Worm (Caenorhabditis elegans): ENCODE measurements around the gene T13C5.10.

ce11 chrX:6167376-6167775 is 20.6 kb upstream of the T13C5.10 start:
- no peak for TF ChIP-seq blmp-1 (tag; optimal IDR thresholded peaks at IDR 0.05; ENCODE audit: insufficient read depth)
- TF ChIP-seq ama-1 (optimal IDR thresholded peaks at IDR 0.05) = no peak
- TF ChIP-seq unc-62 (GFP tag; optimal IDR thresholded peaks at IDR 0.05) = no peak
- TF ChIP-seq ztf-11 (tag; optimal IDR thresholded peaks at IDR 0.05) = no peak
- no peak for TF ChIP-seq mdl-1 (tag; optimal IDR thresholded peaks at IDR 0.05)
- TF ChIP-seq nhr-129 (tag; optimal IDR thresholded peaks at IDR 0.05) = no peak
- no peak for TF ChIP-seq unc-39 (tag; optimal IDR thresholded peaks at IDR 0.05)
- TF ChIP-seq ztf-4 (tag; optimal IDR thresholded peaks at IDR 0.05) = no peak
- TF ChIP-seq nhr-23 (tag; optimal IDR thresholded peaks at IDR 0.05) = no peak
- no peak for TF ChIP-seq R02D3.7 (tag; optimal IDR thresholded peaks at IDR 0.05)
- TF ChIP-seq nhr-77 (tag; optimal IDR thresholded peaks at IDR 0.05) = no peak
- TF ChIP-seq nhr-237 (tag; optimal IDR thresholded peaks at IDR 0.05) = no peak
- no peak for TF ChIP-seq lin-11 (tag; optimal IDR thresholded peaks at IDR 0.05)

Measured in whole organism, L2 larva.